Fruit fly (Drosophila melanogaster): ENCODE measurements around the gene MED17.

The MED17 gene

DNA sequence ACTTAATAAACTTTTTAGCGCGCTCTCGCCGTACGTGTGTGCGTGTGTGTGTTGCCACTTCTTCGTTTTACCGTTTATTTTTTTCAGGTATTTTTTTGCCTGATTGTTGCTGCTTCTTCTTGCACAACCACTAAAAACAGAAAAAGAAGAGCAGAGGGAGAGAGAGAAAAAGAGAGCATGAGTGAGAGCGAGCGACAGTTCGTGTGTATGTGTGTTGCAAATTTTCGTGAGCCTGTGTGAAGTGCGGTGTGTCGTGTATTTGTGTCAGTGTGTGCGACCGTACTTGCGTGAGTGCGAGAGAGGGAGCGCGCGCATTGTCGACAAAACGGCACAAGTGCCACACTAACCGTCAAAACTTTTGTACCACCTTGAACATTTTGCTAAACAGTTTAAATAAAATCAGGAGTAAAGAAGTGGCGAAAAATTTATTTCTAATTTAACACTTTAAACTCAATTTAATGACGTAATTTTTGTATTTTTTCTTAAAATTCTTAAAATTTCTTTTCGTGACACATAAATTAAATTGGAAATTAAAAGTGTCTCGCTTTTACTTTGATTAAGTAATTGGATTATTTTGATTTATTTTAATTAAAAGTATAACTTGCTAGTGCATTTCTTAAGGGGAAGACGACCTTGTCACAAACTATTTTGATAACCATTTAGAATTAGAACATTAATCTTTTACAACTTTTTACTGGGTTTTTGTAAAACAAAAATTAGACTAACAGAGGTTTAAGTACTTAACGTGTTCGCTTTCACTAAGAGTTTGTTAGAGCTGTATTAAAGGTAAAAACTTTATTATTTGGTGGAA lies 8.3 kb downstream of the MED17 start (continued):
- TF ChIP-seq CG1529 (GFP tag; optimal IDR thresholded peaks at IDR 0.05) = peak; percentile 38
- TF ChIP-seq NfI (GFP tag; optimal IDR thresholded peaks at IDR 0.05) = peak; percentile 53
- TF ChIP-seq CG8924 (tag; optimal IDR thresholded peaks at IDR 0.05) = peak; percentile 62
- TF ChIP-seq CG16779 (GFP tag; IDR thresholded peaks at IDR 0.05) = no peak
- no peak for TF ChIP-seq CG11247 (GFP tag; IDR thresholded peaks at IDR 0.05)
- no peak for TF ChIP-seq slou (GFP tag; optimal IDR thresholded peaks at IDR 0.05)
- TF ChIP-seq hkb (optimal IDR thresholded peaks at IDR 0.05) = no peak
- TF ChIP-seq hkb (GFP tag; IDR thresholded peaks at IDR 0.05) = no peak
- TF ChIP-seq Sox102F (GFP tag; optimal IDR thresholded peaks at IDR 0.05) = peak; percentile 60
- no peak for TF ChIP-seq fru (optimal IDR thresholded peaks at IDR 0.05)
- TF ChIP-seq CG11398 (GFP tag; optimal IDR thresholded peaks at IDR 0.05) = no peak
- no peak for TF ChIP-seq Ada2b (GFP tag; IDR thresholded peaks at IDR 0.05)
- no peak for TF ChIP-seq slbo (GFP tag; IDR thresholded peaks at IDR 0.05)
- no peak for TF ChIP-seq gt (GFP tag; IDR thresholded peaks at IDR 0.05)
- peak; percentile 9; the same call in 1 of the 2 replicates for TF ChIP-seq CG6272 (GFP tag; IDR thresholded peaks at IDR 0.05)
- no peak for TF ChIP-seq Hey (tag; optimal IDR thresholded peaks at IDR 0.05)
- no peak for TF ChIP-seq CG31224 (GFP tag; IDR thresholded peaks at IDR 0.05)
- no peak for TF ChIP-seq CG1792 (GFP tag; optimal IDR thresholded peaks at IDR 0.05)
- peak; percentile 25 to 28 for TF ChIP-seq dpn (GFP tag; optimal IDR thresholded peaks at IDR 0.05)
- peak; percentile 57 for TF ChIP-seq CG3281 (GFP tag; optimal IDR thresholded peaks at IDR 0.05)
- no peak for TF ChIP-seq E2f2 (GFP tag; IDR thresholded peaks at IDR 0.05)
- TF ChIP-seq exex (tag; optimal IDR thresholded peaks at IDR 0.05) = peak; percentile 19
- TF ChIP-seq CG6175 (GFP tag; IDR thresholded peaks at IDR 0.05) = no peak
- TF ChIP-seq vvl (GFP tag; IDR thresholded peaks at IDR 0.05) = no peak
- TF ChIP-seq CHES-1-like (GFP tag; optimal IDR thresholded peaks at IDR 0.05) = peak; percentile 7
- TF ChIP-seq gem (tag; optimal IDR thresholded peaks at IDR 0.05) = peak; percentile 79
- no peak for TF ChIP-seq Camta (GFP tag; optimal IDR thresholded peaks at IDR 0.05)
- TF ChIP-seq Ravus (GFP tag; IDR thresholded peaks at IDR 0.05) = no peak
- no peak for TF ChIP-seq CG12299 (tag; optimal IDR thresholded peaks at IDR 0.05)
- TF ChIP-seq Lpt (GFP tag; optimal IDR thresholded peaks at IDR 0.05) = no peak
- no peak for TF ChIP-seq ssp (GFP tag; IDR thresholded peaks at IDR 0.05)
- TF ChIP-seq CG17186 (GFP tag; optimal IDR thresholded peaks at IDR 0.05) = no peak
- no peak for TF ChIP-seq CG10431 (GFP tag; optimal IDR thresholded peaks at IDR 0.05)
- TF ChIP-seq lmd (GFP tag; IDR thresholded peaks at IDR 0.05) = no peak
- peak; percentile 34 for TF ChIP-seq caup (GFP tag; optimal IDR thresholded peaks at IDR 0.05; ENCODE audit: severe bottlenecking)
- no peak for TF ChIP-seq CG15073 (GFP tag; optimal IDR thresholded peaks at IDR 0.05)
- TF ChIP-seq CG14050 (GFP tag; IDR thresholded peaks at IDR 0.05) = no peak
- no peak for TF ChIP-seq fd64A (GFP tag; optimal IDR thresholded peaks at IDR 0.05)
- TF ChIP-seq repo (GFP tag; optimal IDR thresholded peaks at IDR 0.05) = no peak
- TF ChIP-seq mirr (GFP tag; optimal IDR thresholded peaks at IDR 0.05) = no peak
- no peak for TF ChIP-seq HmgD (GFP tag; optimal IDR thresholded peaks at IDR 0.05)
- TF ChIP-seq CG2712 (tag; optimal IDR thresholded peaks at IDR 0.05) = peak; percentile 57
- no peak for TF ChIP-seq nerfin-2 (GFP tag; IDR thresholded peaks at IDR 0.05; ENCODE audit: partially characterized antibody)
- peak; percentile 40 for TF ChIP-seq MESR4 (GFP tag; optimal IDR thresholded peaks at IDR 0.05)
- no peak for TF ChIP-seq stwl (tag; optimal IDR thresholded peaks at IDR 0.05)
- peak; percentile 5 for TF ChIP-seq CG8281 (tag; optimal IDR thresholded peaks at IDR 0.05)
- no peak for TF ChIP-seq CG15696 (tag; optimal IDR thresholded peaks at IDR 0.05)
- TF ChIP-seq trem (tag; optimal IDR thresholded peaks at IDR 0.05) = no peak
- no peak for TF ChIP-seq CG2889 (GFP tag; IDR thresholded peaks at IDR 0.05)
- TF ChIP-seq Spps (tag; optimal IDR thresholded peaks at IDR 0.05) = no peak
- no peak for TF ChIP-seq Side (GFP tag; optimal IDR thresholded peaks at IDR 0.05)
